Fruit fly (Drosophila melanogaster) whole organism, embryonic: ENCODE measurements around the gene CG31287.
A peak's percentile ranks its signal among the peaks of the same experiment; 100 is the strongest.

Source experiments
- Atf3 ChIP-seq: fragments of 200-800 bp; sonication (Bioruptor generic); optimal IDR thresholded peaks from 3 replicates; lab custom pipeline; 2016; ENCODE audit warnings: missing biosample characterization, missing genetic modification characterization
- Bteb2 ChIP-seq: fragments of 200-800 bp; sonication (Bioruptor generic); optimal IDR thresholded peaks from 2 replicates; lab custom pipeline; 2016; ENCODE audit warnings: missing biosample characterization, missing genetic modification characterization
- C15 ChIP-seq: fragments of 200-800 bp; sonication (Bioruptor generic); IDR thresholded peaks from 3 replicates; pipeline ENCODE4 v1.3.6; 2022; ENCODE audit warnings: missing biosample characterization, missing genetic modification characterization
- CG10267 ChIP-seq: fragments of 200-800 bp; sonication (Bioruptor generic); optimal IDR thresholded peaks from 2 replicates; lab custom pipeline; 2018; ENCODE audit warnings: missing biosample characterization, mild to moderate bottlenecking, missing genetic modification characterization, moderate library complexity
- CG11695 ChIP-seq: fragments of 200-800 bp; sonication (Bioruptor generic); IDR thresholded peaks from 3 replicates; pipeline ENCODE4 v1.3.6; 2022; ENCODE audit warnings: missing biosample characterization, missing genetic modification characterization
- CG12769 ChIP-seq: fragments of 200-800 bp; sonication (Bioruptor generic); optimal IDR thresholded peaks from 2 replicates; lab custom pipeline; 2019; ENCODE audit warnings: missing biosample characterization, mild to moderate bottlenecking, missing genetic modification characterization, moderate library complexity
- CG14441 ChIP-seq: fragments of 200-800 bp; sonication (Bioruptor generic); IDR thresholded peaks from 2 replicates; pipeline ENCODE4 v1.3.6; 2022; ENCODE audit warnings: missing biosample characterization, missing genetic modification characterization
- CG14965 ChIP-seq: fragments of 200-800 bp; sonication (Bioruptor generic); optimal IDR thresholded peaks from 2 replicates; lab custom pipeline; 2016; ENCODE audit warnings: missing biosample characterization, missing genetic modification characterization, borderline replicate concordance
- CG15269 ChIP-seq: fragments of 200-800 bp; sonication (Bioruptor generic); optimal IDR thresholded peaks from 2 replicates; lab custom pipeline; 2018; ENCODE audit warnings: missing biosample characterization, mild to moderate bottlenecking, missing genetic modification characterization, moderate library complexity
- CG16863 ChIP-seq: fragments of 200-800 bp; sonication (Bioruptor generic); optimal IDR thresholded peaks from 3 replicates; lab custom pipeline; 2016; ENCODE audit warnings: missing biosample characterization, missing genetic modification characterization
- CG17359 ChIP-seq: fragments of 200-800 bp; sonication (Bioruptor generic); optimal IDR thresholded peaks from 3 replicates; lab custom pipeline; 2018; ENCODE audit warnings: missing biosample characterization, mild to moderate bottlenecking, missing genetic modification characterization, moderate library complexity
- CG2712 ChIP-seq: fragments of 200-800 bp; optimal IDR thresholded peaks from 3 replicates; lab custom pipeline; 2019; ENCODE audit warnings: missing biosample characterization, mild to moderate bottlenecking, missing genetic modification characterization, moderate library complexity
- CG32767 ChIP-seq: fragments of 200-800 bp; sonication (Bioruptor generic); IDR thresholded peaks from 2 replicates; pipeline ENCODE4 v1.3.6; 2022; ENCODE audit warnings: missing biosample characterization, missing genetic modification characterization
- CG32772 ChIP-seq: fragments of 200-800 bp; sonication (Bioruptor generic); IDR thresholded peaks from 2 replicates; pipeline ENCODE4 v1.3.6; 2022; ENCODE audit warnings: missing biosample characterization, missing genetic modification characterization
- CG3847 ChIP-seq: fragments of 200-800 bp; sonication (Bioruptor generic); IDR thresholded peaks from 2 replicates; pipeline ENCODE4 v1.3.6; 2022; ENCODE audit warnings: missing biosample characterization, missing genetic modification characterization
- CG5180 ChIP-seq: fragments of 200-800 bp; sonication (Bioruptor generic); optimal IDR thresholded peaks from 3 replicates; lab custom pipeline; 2017; ENCODE audit warnings: missing biosample characterization, missing genetic modification characterization, mild to moderate bottlenecking, moderate library complexity, missing genetic modification reagents
- CG5953 ChIP-seq: fragments of 200-800 bp; sonication (Bioruptor generic); IDR thresholded peaks from 2 replicates; pipeline ENCODE4 v1.3.6; 2022; ENCODE audit warnings: missing biosample characterization, missing genetic modification characterization
- Camta ChIP-seq: fragments of 200-800 bp; sonication (Bioruptor generic); optimal IDR thresholded peaks from 2 replicates; lab custom pipeline; 2016; ENCODE audit warnings: missing biosample characterization, missing genetic modification characterization
- Dad ChIP-seq: fragments of 200-800 bp; sonication (Bioruptor generic); optimal IDR thresholded peaks from 3 replicates; lab custom pipeline; 2016; ENCODE audit warnings: missing biosample characterization, missing genetic modification characterization
- Ets65A ChIP-seq: fragments of 200-800 bp; sonication (Bioruptor generic); peaks from one replicate; lab custom pipeline; 2016; ENCODE audit warnings: missing biosample characterization, missing genetic modification characterization
- Hmr ChIP-seq: fragments of 200-800 bp; sonication (Bioruptor generic); optimal IDR thresholded peaks from 3 replicates; lab custom pipeline; 2017; ENCODE audit warnings: mild to moderate bottlenecking, missing biosample characterization, missing genetic modification reagents, missing genetic modification characterization
- Hr78 ChIP-seq, 2 experiments: fragments of 200-800 bp in 1 of 2; fragments of >200 bp in 1 of 2; sonication (Bioruptor generic) in 1 of 2; optimal IDR thresholded peaks; 2 replicates each; lab custom pipeline; 2017 to 2019; ENCODE audit warnings: missing biosample characterization in 2 of 2, missing genetic modification characterization in 2 of 2, mild to moderate bottlenecking in 1 of 2, moderate library complexity in 1 of 2
- Lim3 ChIP-seq: fragments of 200-800 bp; sonication (Bioruptor generic); IDR thresholded peaks from 2 replicates; pipeline ENCODE4 v1.3.6; 2022; ENCODE audit warnings: missing biosample characterization, missing genetic modification characterization
- MBD-R2 ChIP-seq: fragments of 200-800 bp; sonication (Bioruptor generic); IDR thresholded peaks from 2 replicates; pipeline ENCODE4 v1.3.6; 2022; ENCODE audit warnings: missing biosample characterization, missing genetic modification characterization
- NK7.1 ChIP-seq: fragments of 200-800 bp; sonication (Bioruptor generic); optimal IDR thresholded peaks from 3 replicates; lab custom pipeline; 2016; ENCODE audit warnings: missing biosample characterization, missing genetic modification characterization
- Rx ChIP-seq: fragments of 200-800 bp; sonication (Bioruptor generic); IDR thresholded peaks from 2 replicates; pipeline ENCODE4 v1.3.6; 2022; ENCODE audit warnings: missing biosample characterization, missing genetic modification characterization
- Spps ChIP-seq: fragments of 200-800 bp; sonication (Bioruptor generic); optimal IDR thresholded peaks from 2 replicates; lab custom pipeline; 2018; ENCODE audit warnings: missing biosample characterization, mild to moderate bottlenecking, missing genetic modification characterization
- Usf ChIP-seq: fragments of 200-800 bp; sonication (Bioruptor generic); optimal IDR thresholded peaks from 2 replicates; lab custom pipeline; 2017; ENCODE audit warnings: missing genotype, missing biosample characterization, missing genetic modification characterization
- ase ChIP-seq: fragments of 200-800 bp; sonication (Bioruptor generic); IDR thresholded peaks from 3 replicates; pipeline ENCODE4 v1.3.6; 2022; ENCODE audit warnings: missing biosample characterization, missing genetic modification characterization
- ato ChIP-seq: fragments of 200-800 bp; sonication (Bioruptor generic); IDR thresholded peaks from 2 replicates; pipeline ENCODE4 v1.3.6; 2022; ENCODE audit warnings: missing biosample characterization, missing genetic modification characterization; ENCODE audit not compliant: partially characterized antibody
- eve ChIP-seq, 2 experiments: fragments of >200 bp; optimal IDR thresholded peaks; 2 replicates each; lab custom pipeline; 2017; ENCODE audit warnings: missing biosample characterization in 2 of 2, missing genetic modification characterization in 2 of 2
- ewg ChIP-seq: fragments of 200-800 bp; sonication (Bioruptor generic); optimal IDR thresholded peaks from 3 replicates; lab custom pipeline; 2017; ENCODE audit warnings: mild to moderate bottlenecking, missing biosample characterization, missing genetic modification reagents, missing genetic modification characterization
- fd64A ChIP-seq: fragments of 200-800 bp; sonication (Bioruptor generic); optimal IDR thresholded peaks from 3 replicates; lab custom pipeline; 2018; ENCODE audit warnings: missing biosample characterization, mild to moderate bottlenecking, missing genetic modification characterization
- fru ChIP-seq: fragments of >200 bp; optimal IDR thresholded peaks from 2 replicates; lab custom pipeline; 2017
- gcm ChIP-seq: fragments of 200-800 bp; sonication (Bioruptor generic); optimal IDR thresholded peaks from 2 replicates; lab custom pipeline; 2019; ENCODE audit warnings: missing biosample characterization, mild to moderate bottlenecking, missing genetic modification characterization, moderate library complexity
- h ChIP-seq: fragments of >200 bp; optimal IDR thresholded peaks from 2 replicates; lab custom pipeline; 2017
- her ChIP-seq: fragments of 200-800 bp; sonication (Bioruptor generic); optimal IDR thresholded peaks from 2 replicates; lab custom pipeline; 2016; ENCODE audit warnings: missing biosample characterization, missing genetic modification characterization
- lbe ChIP-seq: fragments of 200-800 bp; sonication (Bioruptor generic); optimal IDR thresholded peaks from 2 replicates; lab custom pipeline; 2016; ENCODE audit warnings: missing biosample characterization, mild to moderate bottlenecking, missing genetic modification characterization
- lov ChIP-seq, 2 experiments: fragments of 200-800 bp in 1 of 2; fragments of >200 bp in 1 of 2; sonication (Bioruptor generic) in 1 of 2; IDR thresholded peaks in 1 of 2; optimal IDR thresholded peaks in 1 of 2; 2 replicates in 1 of 2; 3 replicates in 1 of 2; pipeline versions ENCODE4 v1.3.6 to Lab custom; 2017 to 2022; ENCODE audit warnings: missing biosample characterization in 1 of 2, missing genetic modification characterization in 1 of 2
- maf-S ChIP-seq: fragments of 200-800 bp; sonication (Bioruptor generic); optimal IDR thresholded peaks from 2 replicates; lab custom pipeline; 2016; ENCODE audit warnings: missing biosample characterization, missing genetic modification characterization
- otp ChIP-seq: fragments of 200-800 bp; sonication (Bioruptor generic); IDR thresholded peaks from 3 replicates; pipeline ENCODE4, ENCODE4 v1.3.6; 2022; ENCODE audit warnings: missing biosample characterization, missing genetic modification characterization
- pb ChIP-seq: fragments of 200-800 bp; sonication (Bioruptor generic); optimal IDR thresholded peaks from 3 replicates; lab custom pipeline; 2016; ENCODE audit warnings: missing biosample characterization, missing genetic modification characterization
- pfk ChIP-seq: fragments of 200-800 bp; sonication (Bioruptor generic); optimal IDR thresholded peaks from 2 replicates; lab custom pipeline; 2018; ENCODE audit warnings: missing biosample characterization, mild to moderate bottlenecking, missing genetic modification characterization, moderate library complexity
- pho ChIP-seq: fragments of 200-800 bp; sonication (Bioruptor generic); optimal IDR thresholded peaks from 2 replicates; lab custom pipeline; 2016; ENCODE audit warnings: missing biosample characterization, missing genetic modification characterization
- psq ChIP-seq: fragments of 200-800 bp; sonication (Bioruptor generic); optimal IDR thresholded peaks from 2 replicates; lab custom pipeline; 2017; ENCODE audit warnings: missing biosample characterization, missing genetic modification characterization
- sens-2 ChIP-seq: fragments of 200-800 bp; sonication (Bioruptor generic); IDR thresholded peaks from 2 replicates; pipeline ENCODE4 v1.3.6; 2022; ENCODE audit warnings: missing biosample characterization, missing genetic modification characterization
- sna ChIP-seq: fragments of 200-800 bp; sonication (Bioruptor generic); IDR thresholded peaks from 2 replicates; pipeline ENCODE4 v1.3.6; 2022; ENCODE audit warnings: missing biosample characterization, missing genetic modification characterization; ENCODE audit not compliant: partially characterized antibody
- tin ChIP-seq: fragments of 200-800 bp; sonication (Bioruptor generic); optimal IDR thresholded peaks from 3 replicates; lab custom pipeline; 2016; ENCODE audit warnings: missing biosample characterization, missing genetic modification characterization
- toy ChIP-seq: fragments of 200-800 bp; sonication (Bioruptor generic); IDR thresholded peaks from 2 replicates; pipeline ENCODE4 v1.3.6; 2022; ENCODE audit warnings: missing biosample characterization, missing genetic modification characterization
- vfl ChIP-seq: fragments of 200-800 bp; sonication (Bioruptor generic); optimal IDR thresholded peaks from 2 replicates; lab custom pipeline; 2016; ENCODE audit warnings: missing biosample characterization, missing genetic modification characterization
- zfh2 ChIP-seq: fragments of 200-800 bp; sonication (Bioruptor generic); optimal IDR thresholded peaks from 2 replicates; lab custom pipeline; 2016; ENCODE audit warnings: missing biosample characterization, missing genetic modification characterization

The CG31287 gene

dm6 chr3R:16208106-16208780, 5.1 kb downstream of the CG31287 start (continued):
- TF ChIP-seq pb (GFP tag; lab: Kevin White, UChicago), result no peak
- peak; percentile 41 for TF ChIP-seq CG17359 (tag; lab: Kevin White, UChicago)
- no peak for TF ChIP-seq lov (optimal IDR thresholded peaks at IDR 0.05; lab: Kevin White, UChicago)
- no peak for TF ChIP-seq lov (GFP tag; IDR thresholded peaks at IDR 0.05; lab: Robert Waterston, UW)
- peak in 1 of 2 experiments; percentile 95 for TF ChIP-seq Hr78 (GFP tag; optimal IDR thresholded peaks at IDR 0.05; lab: Kevin White, UChicago)
- TF ChIP-seq CG3847 (GFP tag; lab: Robert Waterston, UW), result no peak
- TF ChIP-seq lbe (GFP tag; lab: Kevin White, UChicago), result peak; percentile 47
- no peak for TF ChIP-seq gcm (GFP tag; lab: Kevin White, UChicago)
- peak; percentile 5; the same call in 1 of the 2 replicates for TF ChIP-seq CG14441 (GFP tag; lab: Robert Waterston, UW)
- TF ChIP-seq fru, result no peak
- no peak for TF ChIP-seq her
- TF ChIP-seq CG5180, result peak; percentile 91
- peak; percentile 10 for TF ChIP-seq CG15269 (tag; lab: Kevin White, UChicago)
- no peak for TF ChIP-seq h (lab: Kevin White, UChicago)
- TF ChIP-seq CG32767 (GFP tag; lab: Robert Waterston, UW), result no peak; the same call in none of the 2 replicates
- no peak for TF ChIP-seq sna (GFP tag; lab: Robert Waterston, UW)
- TF ChIP-seq sens-2 (GFP tag; lab: Robert Waterston, UW), result no peak
- TF ChIP-seq Ets65A (GFP tag; lab: Kevin White, UChicago), result peak; percentile 26
- peak; percentile 97 for TF ChIP-seq CG12769
- peak; percentile 17 for TF ChIP-seq CG2712 (tag; lab: Kevin White, UChicago)
- TF ChIP-seq NK7.1 (GFP tag; lab: Kevin White, UChicago), result no peak
- TF ChIP-seq Rx (GFP tag; lab: Robert Waterston, UW), result no peak
- TF ChIP-seq ato, result no peak
- no peak for TF ChIP-seq CG11695 (GFP tag; lab: Robert Waterston, UW)
- TF ChIP-seq Hmr (GFP tag; lab: Kevin White, UChicago), result peak; percentile 59
- no peak for TF ChIP-seq eve (GFP tag; optimal IDR thresholded peaks at IDR 0.05; lab: Kevin White, UChicago)
- TF ChIP-seq maf-S (GFP tag; lab: Kevin White, UChicago), result no peak
- TF ChIP-seq vfl, result no peak
- no peak for TF ChIP-seq Dad (GFP tag; lab: Kevin White, UChicago)
- no peak for TF ChIP-seq C15 (GFP tag; lab: Robert Waterston, UW)
- no peak for TF ChIP-seq ewg (GFP tag; lab: Kevin White, UChicago)
- no peak for TF ChIP-seq Bteb2 (GFP tag; lab: Kevin White, UChicago)
- no peak for TF ChIP-seq fd64A
- no peak for TF ChIP-seq pho (GFP tag; lab: Kevin White, UChicago)
- no peak for TF ChIP-seq Atf3 (GFP tag; lab: Kevin White, UChicago)
- no peak for TF ChIP-seq CG5953 (GFP tag; lab: Robert Waterston, UW)
- no peak for TF ChIP-seq CG10267 (tag; lab: Kevin White, UChicago)
- 0 out of 3 replicates have a peak, but pooled peaks have one; percentile 33 for TF ChIP-seq otp (GFP tag; lab: Robert Waterston, UW)
- no peak for TF ChIP-seq Usf
- no peak; the same call in 1 of the 2 replicates for TF ChIP-seq toy (GFP tag; lab: Robert Waterston, UW)
- peak; percentile 49; the same call in 1 of the 3 replicates for TF ChIP-seq ase (GFP tag; lab: Robert Waterston, UW)
- no peak for TF ChIP-seq zfh2 (GFP tag; lab: Kevin White, UChicago)
- TF ChIP-seq MBD-R2, result 0 out of 2 replicates have a peak, but pooled peaks have one; percentile 16
- no peak for TF ChIP-seq CG32772 (GFP tag; lab: Robert Waterston, UW)
- peak; percentile 54 for TF ChIP-seq pfk
- no peak for TF ChIP-seq Camta (GFP tag; lab: Kevin White, UChicago)
- TF ChIP-seq Spps (tag; lab: Kevin White, UChicago), result no peak
- TF ChIP-seq tin (GFP tag; lab: Kevin White, UChicago), result no peak
- TF ChIP-seq CG16863, result no peak
- no peak for TF ChIP-seq CG14965
- TF ChIP-seq psq (GFP tag; lab: Kevin White, UChicago), result peak; percentile 72
- TF ChIP-seq Lim3 (GFP tag; lab: Robert Waterston, UW), result no peak
